Fruit fly (Drosophila melanogaster) whole organism, adult: ENCODE results near the gene CG42458.

Source experiments
- CG11617 ChIP-seq: fragments of 200-800 bp; sonication (Bioruptor generic); optimal IDR thresholded peaks from 2 replicates; lab custom pipeline; 2017; ENCODE audit warnings: mild to moderate bottlenecking, missing biosample characterization, missing genetic modification reagents, missing genetic modification characterization
- CG12768 ChIP-seq: fragments of 200-800 bp; sonication (Bioruptor generic); optimal IDR thresholded peaks from 2 replicates; lab custom pipeline; 2017; ENCODE audit warnings: missing biosample characterization, missing genetic modification characterization, mild to moderate bottlenecking, moderate library complexity, missing genetic modification reagents
- CG14711 ChIP-seq: fragments of 200-800 bp; sonication (Bioruptor generic); optimal IDR thresholded peaks from 2 replicates; lab custom pipeline; 2018; ENCODE audit warnings: missing biosample characterization, mild to moderate bottlenecking, missing genetic modification characterization, moderate library complexity
- CG1620 ChIP-seq: fragments of 200-800 bp; sonication (Bioruptor generic); optimal IDR thresholded peaks from 2 replicates; lab custom pipeline; 2016; ENCODE audit warnings: missing biosample characterization, missing genetic modification characterization
- CG33017 ChIP-seq: fragments of 200-800 bp; sonication (Bioruptor generic); optimal IDR thresholded peaks from 2 replicates; lab custom pipeline; 2018; ENCODE audit warnings: missing biosample characterization, mild to moderate bottlenecking, missing genetic modification characterization, moderate library complexity
- CG5204 ChIP-seq: fragments of 200-800 bp; sonication (Bioruptor generic); optimal IDR thresholded peaks from 2 replicates; lab custom pipeline; 2016; ENCODE audit warnings: missing biosample characterization, missing genetic modification characterization
- CG7045 ChIP-seq: fragments of 200-800 bp; sonication (Bioruptor generic); optimal IDR thresholded peaks from 2 replicates; lab custom pipeline; 2017; ENCODE audit warnings: missing biosample characterization, mild to moderate bottlenecking, missing genetic modification characterization
- CG7101 ChIP-seq: fragments of 200-800 bp; sonication (Bioruptor generic); optimal IDR thresholded peaks from 2 replicates; lab custom pipeline; 2018; ENCODE audit warnings: missing biosample characterization, mild to moderate bottlenecking, missing genetic modification characterization, moderate library complexity
- Clk ChIP-seq: fragments of 200-800 bp; sonication (Bioruptor generic); optimal IDR thresholded peaks from 2 replicates; lab custom pipeline; 2017; ENCODE audit warnings: missing biosample characterization, missing genetic modification characterization
- Crg-1 ChIP-seq: fragments of 200-800 bp; sonication (Bioruptor generic); optimal IDR thresholded peaks from 2 replicates; lab custom pipeline; 2016; ENCODE audit warnings: missing biosample characterization, missing genetic modification characterization
- Hr96 ChIP-seq: fragments of 200-800 bp; sonication (Bioruptor generic); optimal IDR thresholded peaks from 2 replicates; lab custom pipeline; 2016; ENCODE audit warnings: missing biosample characterization, missing genetic modification characterization
- Mnt ChIP-seq: fragments of 200-800 bp; sonication (Bioruptor generic); optimal IDR thresholded peaks from 2 replicates; lab custom pipeline; 2016; ENCODE audit warnings: missing biosample characterization, mild to moderate bottlenecking, missing genetic modification characterization
- bab1 ChIP-seq: fragments of 200-800 bp; sonication (Bioruptor generic); optimal IDR thresholded peaks from 3 replicates; lab custom pipeline; 2019; ENCODE audit warnings: missing biosample characterization, mild to moderate bottlenecking, missing genetic modification characterization, moderate library complexity
- cic ChIP-seq: fragments of 200-800 bp; sonication (Bioruptor generic); optimal IDR thresholded peaks from 2 replicates; lab custom pipeline; 2017; ENCODE audit warnings: missing biosample characterization, mild to moderate bottlenecking, missing genetic modification characterization, moderate library complexity
- cnc ChIP-seq, 2 experiments: fragments of >200 bp; optimal IDR thresholded peaks; 2 replicates each; lab custom pipeline; 2017
- kay ChIP-seq: fragments of 200-800 bp; sonication (Bioruptor generic); peaks from one replicate; lab custom pipeline; 2016; ENCODE audit warnings: missing biosample characterization, missing genetic modification characterization, borderline replicate concordance
- ovo ChIP-seq: fragments of 200-800 bp; sonication (Bioruptor generic); optimal IDR thresholded peaks from 2 replicates; lab custom pipeline; 2016; ENCODE audit warnings: missing biosample characterization, missing genetic modification characterization
- pad ChIP-seq: fragments of 200-800 bp; sonication (Bioruptor generic); optimal IDR thresholded peaks from 3 replicates; lab custom pipeline; 2017; ENCODE audit warnings: missing biosample characterization, missing genetic modification characterization, mild to moderate bottlenecking, moderate library complexity, missing genetic modification reagents
- tj ChIP-seq: fragments of 200-800 bp; sonication (Bioruptor generic); optimal IDR thresholded peaks from 3 replicates; lab custom pipeline; 2017; ENCODE audit warnings: missing biosample characterization, mild to moderate bottlenecking, missing genetic modification characterization, moderate library complexity
- toe ChIP-seq: fragments of 200-800 bp; sonication (Bioruptor generic); optimal IDR thresholded peaks from 2 replicates; lab custom pipeline; 2016; ENCODE audit warnings: missing biosample characterization, missing genetic modification characterization

CG42458 gene

dm6 chr3L:7390442-7390841, 33.2 kb upstream of the CG42458 start, which contains the start of gene CG8563:
Gene CG8563, plus strand, starts transcription at chr3L:7390742.
- no peak for TF ChIP-seq CG7045
- TF ChIP-seq CG5204 (GFP tag; lab: Kevin White, UChicago): no peak
- no peak for TF ChIP-seq Crg-1
- TF ChIP-seq CG14711 (tag; lab: Kevin White, UChicago): no peak
- TF ChIP-seq toe: no peak
- TF ChIP-seq CG11617 (GFP tag; lab: Kevin White, UChicago): no peak
- TF ChIP-seq CG1620 (GFP tag; lab: Kevin White, UChicago): no peak
- no peak for TF ChIP-seq kay (GFP tag; lab: Kevin White, UChicago)
- no peak for TF ChIP-seq cnc (optimal IDR thresholded peaks at IDR 0.05; lab: Kevin White, UChicago)
- TF ChIP-seq ovo (GFP tag; lab: Kevin White, UChicago): no peak
- TF ChIP-seq pad (GFP tag; lab: Kevin White, UChicago): no peak
- TF ChIP-seq Mnt: no peak
- TF ChIP-seq Hr96 (GFP tag; lab: Kevin White, UChicago): no peak
- no peak for TF ChIP-seq Clk
- TF ChIP-seq cic (GFP tag; lab: Kevin White, UChicago): no peak
- TF ChIP-seq CG33017 (tag; lab: Kevin White, UChicago): no peak
- no peak for TF ChIP-seq tj
- no peak for TF ChIP-seq CG7101 (tag; lab: Kevin White, UChicago)
- no peak for TF ChIP-seq CG12768
- TF ChIP-seq bab1 (GFP tag; lab: Kevin White, UChicago): no peak

- TF ChIP-seq kay (GFP tag; lab: Kevin White, UChicago) (no peak), CG1620 (GFP tag; lab: Kevin White, UChicago) (no peak), ovo (GFP tag; lab: Kevin White, UChicago) (no peak), bab1 (GFP tag; lab: Kevin White, UChicago) (no peak), CG11617 (GFP tag; lab: Kevin White, UChicago) (no peak), CG7045 (no peak), CG33017 (tag; lab: Kevin White, UChicago) (no peak), tj (no peak), toe (no peak), CG5204 (GFP tag; lab: Kevin White, UChicago) (no peak), cnc (optimal IDR thresholded peaks at IDR 0.05; lab: Kevin White, UChicago) (no peak), Hr96 (GFP tag; lab: Kevin White, UChicago) (no peak), cic (GFP tag; lab: Kevin White, UChicago) (no peak)
These were observed 27.6 kb upstream of the CG42458 start, which contains the start of gene CG32379 for dm6 chr3L:7396055-7396454. Gene CG32379, plus strand, starts transcription at chr3L:7396355.

dm6 chr3L:7397979-7398378, 25.6 kb upstream of the CG42458 start, which contains the start of gene CG8562:
Gene CG8562, plus strand, starts transcription at chr3L:7398285.
- TF ChIP-seq toe (no peak), CG1620 (GFP tag; lab: Kevin White, UChicago) (no peak), pad (GFP tag; lab: Kevin White, UChicago) (no peak), CG11617 (GFP tag; lab: Kevin White, UChicago) (no peak), Hr96 (GFP tag; lab: Kevin White, UChicago) (no peak), CG33017 (tag; lab: Kevin White, UChicago) (no peak), cic (GFP tag; lab: Kevin White, UChicago) (no peak), cnc (optimal IDR thresholded peaks at IDR 0.05; lab: Kevin White, UChicago) (no peak), kay (GFP tag; lab: Kevin White, UChicago) (no peak), CG14711 (tag; lab: Kevin White, UChicago) (no peak), CG7101 (tag; lab: Kevin White, UChicago) (no peak), bab1 (GFP tag; lab: Kevin White, UChicago) (no peak), CG7045 (no peak), Mnt (no peak), Crg-1 (no peak), Clk (no peak), CG5204 (GFP tag; lab: Kevin White, UChicago) (no peak)

dm6 chr3L:7399770-7400169, 23.9 kb upstream of the CG42458 start, which contains the start of gene CG18417:
Gene CG18417, plus strand, starts transcription at chr3L:7400070.
- TF ChIP-seq CG14711 (tag; lab: Kevin White, UChicago) (no peak), Clk (no peak), ovo (GFP tag; lab: Kevin White, UChicago) (no peak), toe (no peak), Crg-1 (no peak), Hr96 (GFP tag; lab: Kevin White, UChicago) (no peak), tj (no peak), bab1 (GFP tag; lab: Kevin White, UChicago) (no peak), CG1620 (GFP tag; lab: Kevin White, UChicago) (no peak), cnc (optimal IDR thresholded peaks at IDR 0.05; lab: Kevin White, UChicago) (no peak), CG12768 (no peak)

dm6 chr3L:7401972-7402371, 21.7 kb upstream of the CG42458 start:
- TF ChIP-seq Crg-1 (no peak), cic (GFP tag; lab: Kevin White, UChicago) (no peak), pad (GFP tag; lab: Kevin White, UChicago) (no peak), toe (no peak), CG14711 (tag; lab: Kevin White, UChicago) (no peak)

dm6 chr3L:7404081-7404480, 19.5 kb upstream of the CG42458 start, which contains the start of gene CG8560:
Gene CG8560, minus strand, starts transcription at chr3L:7404181.
- no peak for TF ChIP-seq CG14711 (tag; lab: Kevin White, UChicago)
- TF ChIP-seq cnc (optimal IDR thresholded peaks at IDR 0.05; lab: Kevin White, UChicago): no peak
- no peak for TF ChIP-seq Clk
- no peak for TF ChIP-seq tj
- no peak for TF ChIP-seq CG7101 (tag; lab: Kevin White, UChicago)

- TF ChIP-seq CG14711 (tag; lab: Kevin White, UChicago) (no peak), CG33017 (tag; lab: Kevin White, UChicago) (no peak), bab1 (GFP tag; lab: Kevin White, UChicago) (no peak), Crg-1 (no peak), CG5204 (GFP tag; lab: Kevin White, UChicago) (no peak), Hr96 (GFP tag; lab: Kevin White, UChicago) (no peak), CG7101 (tag; lab: Kevin White, UChicago) (no peak), Mnt (no peak), toe (no peak)
These were observed 1.0 kb upstream of the CG42458 start for dm6 chr3L:7422578-7422977.
